Fruit fly (Drosophila melanogaster) whole organism, wandering third instar larva: ENCODE data around the gene dmrt99B.

Experiments used
- Abd-B ChIP-seq: fragments of >200 bp; optimal IDR thresholded peaks from 2 replicates; lab custom pipeline; 2017; ENCODE audit warnings: missing biosample characterization, missing genetic modification characterization
- Dif ChIP-seq: fragments of 200-275, 200-300 bp; sonication (Bioruptor generic); optimal IDR thresholded peaks from 2 replicates; lab custom pipeline; 2018; ENCODE audit warnings: missing biosample characterization, missing genetic modification characterization; ENCODE audit not compliant: partially characterized antibody
- Hnf4 ChIP-seq: fragments of 200-800 bp; sonication (Bioruptor generic); optimal IDR thresholded peaks from 2 replicates; lab custom pipeline; 2016; ENCODE audit warnings: missing biosample characterization, mild to moderate bottlenecking, missing genetic modification characterization
- Myc ChIP-seq: fragments of >200 bp; optimal IDR thresholded peaks from 2 replicates; lab custom pipeline; 2017
- Rel ChIP-seq, 2 experiments: fragments of 200-800 bp; sonication (Bioruptor generic) in 1 of 2; optimal IDR thresholded peaks; 2 replicates in 1 of 2; 3 replicates in 1 of 2; lab custom pipeline; 2016 to 2019; ENCODE audit warnings: mild to moderate bottlenecking in 2 of 2, missing biosample characterization in 2 of 2, missing genetic modification characterization in 2 of 2, moderate library complexity in 1 of 2
- Sp1 ChIP-seq: fragments of 200-800 bp; sonication (Bioruptor generic); optimal IDR thresholded peaks from 3 replicates; lab custom pipeline; 2019; ENCODE audit warnings: missing biosample characterization, mild to moderate bottlenecking, missing genetic modification characterization, moderate library complexity
- br ChIP-seq: fragments of 200-800 bp; sonication (Bioruptor generic); optimal IDR thresholded peaks from 2 replicates; lab custom pipeline; 2016; ENCODE audit warnings: missing biosample characterization, missing genetic modification characterization
- dsf ChIP-seq: sonication (Bioruptor generic); optimal IDR thresholded peaks from 2 replicates; lab custom pipeline; 2016; ENCODE audit warnings: missing biosample characterization, missing genetic modification characterization, borderline replicate concordance
- fru ChIP-seq: fragments of 200-800 bp; sonication (Bioruptor generic); optimal IDR thresholded peaks from 3 replicates; lab custom pipeline; 2016; ENCODE audit warnings: missing biosample characterization, mild to moderate bottlenecking, missing genetic modification characterization
- h ChIP-seq: fragments of 200-800 bp; sonication (Bioruptor generic); optimal IDR thresholded peaks from 3 replicates; lab custom pipeline; 2016; ENCODE audit warnings: missing biosample characterization, mild to moderate bottlenecking, missing genetic modification characterization
- lola ChIP-seq: fragments of >200 bp; optimal IDR thresholded peaks from 2 replicates; lab custom pipeline; 2017; ENCODE audit warnings: missing biosample characterization, missing genetic modification characterization
- sage ChIP-seq: fragments of 200-800 bp; sonication (Bioruptor generic); optimal IDR thresholded peaks from 2 replicates; lab custom pipeline; 2016; ENCODE audit warnings: missing biosample characterization, mild to moderate bottlenecking, missing genetic modification characterization
- usp ChIP-seq: fragments of >200 bp; optimal IDR thresholded peaks from 2 replicates; lab custom pipeline; 2017; ENCODE audit warnings: missing biosample characterization, missing genetic modification characterization

dm6 chr3R:29675333-29675732, 17.1 kb upstream of the dmrt99B start, which contains the start of the genes Bub3 and Cap-D2:
- TF ChIP-seq Myc (lab: Kevin White, UChicago) (peak; percentile 28), sage (no peak), usp (GFP tag; lab: Kevin White, UChicago) (no peak), lola (GFP tag; lab: Kevin White, UChicago) (no peak), Rel (GFP tag; optimal IDR thresholded peaks at IDR 0.05; lab: Kevin White, UChicago) (no peak), Rel (tag; optimal IDR thresholded peaks at IDR 0.05; lab: Kevin White, UChicago) (peak; percentile 19), br (peak; percentile 63), dsf (no peak), fru (peak; percentile 71), Abd-B (no peak), h (GFP tag; lab: Kevin White, UChicago) (peak; percentile 83), Sp1 (GFP tag; lab: Kevin White, UChicago) (peak; percentile 59), Dif (GFP tag; lab: Kevin White, UChicago) (no peak), Hnf4 (GFP tag; lab: Kevin White, UChicago) (no peak)
